Worm (Caenorhabditis elegans): ENCODE measurements around the gene rpl-3.

Gene rpl-3

DNA sequence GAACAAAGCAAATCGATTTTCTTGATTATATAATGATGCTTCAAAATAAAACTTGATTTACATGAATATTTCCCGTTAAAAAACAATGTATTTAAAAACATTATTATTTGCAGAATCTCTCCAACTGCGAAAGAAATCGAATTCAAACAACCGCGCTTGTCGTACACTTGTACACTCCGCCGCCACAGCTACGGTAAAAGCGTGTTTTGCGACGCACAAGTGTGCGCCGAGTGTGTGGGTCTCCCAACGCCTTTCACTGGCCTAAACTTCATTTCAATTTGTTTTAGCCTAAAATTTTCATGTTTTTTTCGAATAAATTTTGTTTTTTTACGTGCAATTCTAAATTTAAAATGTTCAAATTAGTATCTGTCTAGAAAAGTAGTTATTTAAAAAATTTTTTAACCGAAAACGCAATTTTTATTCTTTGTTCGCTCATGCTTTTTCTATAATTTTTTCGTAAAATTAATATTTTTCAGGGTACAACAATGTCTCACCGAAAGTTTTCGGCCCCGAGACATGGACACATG lies at the start of gene rpl-3:
rpl-3 (plus strand) TSS at position 477 of the 527 bp plus-strand sequence.
- TF ChIP-seq nhr-12 (tag; optimal IDR thresholded peaks at IDR 0.05) (peak; percentile 89), snu-23 (GFP tag; optimal IDR thresholded peaks at IDR 0.05) (peak; percentile 100), mdl-1 (tag; optimal IDR thresholded peaks at IDR 0.05) (peak; percentile 70 to 99), nhr-84 (tag; optimal IDR thresholded peaks at IDR 0.05) (peak; percentile 100), efl-1 (optimal IDR thresholded peaks at IDR 0.05) (peak; percentile 100), efl-1 (GFP tag; optimal IDR thresholded peaks at IDR 0.05 in 1 of 2) (peak; percentile 100), pax-3 (tag; optimal IDR thresholded peaks at IDR 0.05) (peak; percentile 100), skn-1 (tag; optimal IDR thresholded peaks at IDR 0.05) (peak; percentile 99), ztf-11 (tag; optimal IDR thresholded peaks at IDR 0.05) (peak; percentile 99 to 100), lin-39 (tag; optimal IDR thresholded peaks at IDR 0.05) (peak; percentile 99), ama-1 (optimal IDR thresholded peaks at IDR 0.05) (peak; percentile 96), swsn-7 (tag; optimal IDR thresholded peaks at IDR 0.05) (peak; percentile 100), lin-14 (GFP tag; optimal IDR thresholded peaks at IDR 0.05) (peak; percentile 100), nhr-90 (tag; optimal IDR thresholded peaks at IDR 0.05; ENCODE audit: poor library complexity) (peak; percentile 100), C34B4.2 (tag; optimal IDR thresholded peaks at IDR 0.05) (peak; percentile 99), Y116A8C.19 (tag; optimal IDR thresholded peaks at IDR 0.05; ENCODE audit: borderline replicate concordance) (peak; percentile 86), ztf-4 (tag; optimal IDR thresholded peaks at IDR 0.05) (peak; percentile 100), nhr-20 (tag; optimal IDR thresholded peaks at IDR 0.05) (peak; percentile 100), ceh-90 (tag; optimal IDR thresholded peaks at IDR 0.05) (peak; percentile 78), alr-1 (tag; optimal IDR thresholded peaks at IDR 0.05; ENCODE audit: borderline replicate concordance) (no peak), elt-3 (tag; optimal IDR thresholded peaks at IDR 0.05) (peak; percentile 100), nhr-77 (tag; optimal IDR thresholded peaks at IDR 0.05) (peak; percentile 100), lsy-2 (tag; optimal IDR thresholded peaks at IDR 0.05) (peak; percentile 100), C16A3.4 (tag; optimal IDR thresholded peaks at IDR 0.05) (peak; percentile 100), aly-2 (tag; optimal IDR thresholded peaks at IDR 0.05) (peak; percentile 99), C04F5.9 (tag; optimal IDR thresholded peaks at IDR 0.05) (peak; percentile 99), nhr-11 (tag; optimal IDR thresholded peaks at IDR 0.05) (peak; percentile 100), unc-98 (GFP tag; IDR thresholded peaks at IDR 0.05) (peak; percentile 98), unc-130 (tag; optimal IDR thresholded peaks at IDR 0.05) (peak; percentile 100), nhr-47 (tag; optimal IDR thresholded peaks at IDR 0.05) (peak; percentile 100), lin-13 (GFP tag; optimal IDR thresholded peaks at IDR 0.05) (peak; percentile 100), ceh-63 (GFP tag; optimal IDR thresholded peaks at IDR 0.05) (peak; percentile 100), elt-2 (tag; optimal IDR thresholded peaks at IDR 0.05) (peak; percentile 99), lin-15B (tag; optimal IDR thresholded peaks at IDR 0.05) (peak; percentile 100), nhr-71 (tag; optimal IDR thresholded peaks at IDR 0.05) (peak; percentile 100), zip-4 (GFP tag; optimal IDR thresholded peaks at IDR 0.05) (peak; percentile 99), hpl-2 (GFP tag; optimal IDR thresholded peaks at IDR 0.05) (peak; percentile 98), nhr-237 (tag; optimal IDR thresholded peaks at IDR 0.05) (peak; percentile 100), nhr-28 (tag; optimal IDR thresholded peaks at IDR 0.05) (peak; percentile 74), ets-5 (GFP tag; IDR thresholded peaks at IDR 0.05) (peak; percentile 100), xbp-1 (tag; optimal IDR thresholded peaks at IDR 0.05) (peak; percentile 100), tlp-1 (tag; optimal IDR thresholded peaks at IDR 0.05) (no peak), grh-1 (GFP tag; IDR thresholded peaks at IDR 0.05) (peak; percentile 100), fkh-8 (tag; optimal IDR thresholded peaks at IDR 0.05) (peak; percentile 100), egl-13 (tag; optimal IDR thresholded peaks at IDR 0.05) (peak; percentile 100), lin-35 (GFP tag; optimal IDR thresholded peaks at IDR 0.05) (peak; percentile 100), ceh-8 (GFP tag; optimal IDR thresholded peaks at IDR 0.05) (peak; percentile 100), jun-1 (tag; optimal IDR thresholded peaks at IDR 0.05) (peak; percentile 100), mab-9 (GFP tag; IDR thresholded peaks at IDR 0.05) (peak; percentile 100), ceh-88 (GFP tag; IDR thresholded peaks at IDR 0.05) (peak; percentile 100), zag-1 (tag; optimal IDR thresholded peaks at IDR 0.05) (peak; percentile 99), hlh-4 (tag; optimal IDR thresholded peaks at IDR 0.05) (peak; percentile 66), tbx-2 (tag; optimal IDR thresholded peaks at IDR 0.05) (peak; percentile 100)

All from whole organism, L1 larva.